Worm (Caenorhabditis elegans) whole organism, midembryonic: Measurements from ENCODE around the gene ulp-2.

ENCODE experiments used
- T22C8.4 ChIP-seq: fragments of 200-800 bp; sonication (Bioruptor generic); IDR thresholded peaks from 2 replicates; pipeline ENCODE4 v1.3.6; 2022; ENCODE audit warnings: missing genetic modification characterization, missing compliant biosample characterization
- cog-1 ChIP-seq: sonication (generic microtip); optimal IDR thresholded peaks from 2 replicates; lab custom pipeline; 2016; ENCODE audit warnings: missing genetic modification characterization, missing compliant biosample characterization
- flt-1 ChIP-seq: fragments of 200-800 bp; sonication (Bioruptor generic); IDR thresholded peaks from 2 replicates; pipeline ENCODE4 v1.3.6; 2022; ENCODE audit warnings: missing genetic modification characterization, missing compliant biosample characterization
- med-1 ChIP-seq: sonication (generic microtip); optimal IDR thresholded peaks from 2 replicates; lab custom pipeline; 2017; ENCODE audit warnings: missing genetic modification characterization, mild to moderate bottlenecking, missing compliant biosample characterization, antibody characterized with exemption, missing genetic modification reagents; ENCODE audit not compliant: insufficient read depth
- ref-1 ChIP-seq: fragments of 200-800 bp; sonication (Bioruptor generic); conservative IDR thresholded peaks from 2 replicates; pipeline ENCODE4 v1.3.6; 2022; ENCODE audit warnings: missing genetic modification reagents, missing genetic modification characterization, missing compliant biosample characterization
- tab-1 ChIP-seq: fragments of 200-800 bp; sonication (Bioruptor generic); IDR thresholded peaks from 2 replicates; pipeline ENCODE4 v1.3.6; 2022; ENCODE audit warnings: missing genetic modification characterization, missing compliant biosample characterization
- ztf-29 ChIP-seq: fragments of 200-800 bp; sonication (Bioruptor generic); IDR thresholded peaks from 2 replicates; pipeline ENCODE4 v1.3.6; 2022; ENCODE audit warnings: missing genetic modification reagents, missing genetic modification characterization, missing compliant biosample characterization

- TF ChIP-seq ref-1 (peak; percentile 66), flt-1 (peak; percentile 93), ztf-29 (GFP tag; lab: Robert Waterston, UW) (peak; percentile 90), T22C8.4 (GFP tag; lab: Robert Waterston, UW) (peak; percentile 42), med-1 (GFP tag; lab: Kevin White, UChicago) (peak; percentile 27), cog-1 (tag; lab: Kevin White, UChicago) (peak; percentile 71), tab-1 (GFP tag; lab: Robert Waterston, UW) (peak; percentile 88)
Observed at ce11 chrII:4942397-4942796, 17.3 kb downstream of the ulp-2 start.
